Fruit fly (Drosophila melanogaster): ENCODE results near the gene Sems.

DNA sequence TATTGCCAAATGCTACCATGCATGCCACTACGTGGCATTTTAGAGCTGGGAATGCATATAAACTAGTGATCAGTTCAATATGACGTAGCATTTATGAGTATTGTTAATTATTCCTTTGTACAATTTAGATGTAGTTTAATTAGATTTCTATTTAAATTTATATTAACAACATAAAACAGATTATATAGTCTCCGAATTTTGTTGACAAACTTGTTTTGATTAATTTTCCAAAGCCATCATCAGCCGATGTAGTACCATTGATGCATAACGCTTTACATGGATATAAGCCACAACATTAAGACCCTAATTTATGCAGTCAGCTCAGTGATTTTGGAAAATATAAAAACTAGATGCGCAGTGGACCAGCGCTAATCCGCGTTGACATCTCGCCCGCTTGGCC, 26.0 kb upstream of the Sems start:
- TF ChIP-seq psq (GFP tag; optimal IDR thresholded peaks at IDR 0.05) (no peak), usp (GFP tag; optimal IDR thresholded peaks at IDR 0.05) (no peak), Jra (GFP tag; optimal IDR thresholded peaks at IDR 0.05) (no peak), brk (GFP tag; optimal IDR thresholded peaks at IDR 0.05) (no peak), dl (GFP tag; optimal IDR thresholded peaks at IDR 0.05; ENCODE audit: insufficient read depth in 1 of 2, partially characterized antibody in 2 of 2) (no peak), Dif (GFP tag; optimal IDR thresholded peaks at IDR 0.05; ENCODE audit: partially characterized antibody) (no peak), OdsH (GFP tag; optimal IDR thresholded peaks at IDR 0.05) (no peak), Hr78 (GFP tag; optimal IDR thresholded peaks at IDR 0.05) (no peak)
